Worm (Caenorhabditis elegans) whole organism, mixed stage, embryonic: ENCODE results near the gene klp-12.

Experiments used
- bed-3 ChIP-seq: fragments of 200-800 bp; sonication (Bioruptor generic); optimal IDR thresholded peaks from 3 replicates; lab custom pipeline; 2018; ENCODE audit warnings: mild to moderate bottlenecking, missing genetic modification characterization, moderate library complexity, missing compliant biosample characterization
- blmp-1 ChIP-seq: fragments of 150-350 bp; optimal IDR thresholded peaks from 2 replicates; lab custom pipeline; 2014; ENCODE audit warnings: missing biosample characterization, missing genetic modification characterization
- ceh-39 ChIP-seq: fragments of 150-350 bp; optimal IDR thresholded peaks from 2 replicates; lab custom pipeline; 2014; ENCODE audit warnings: missing biosample characterization, missing genetic modification characterization
- ceh-43 ChIP-seq: fragments of 200-800 bp; sonication (Bioruptor generic); optimal IDR thresholded peaks from 2 replicates; lab custom pipeline; 2018; ENCODE audit warnings: mild to moderate bottlenecking, missing genetic modification characterization, moderate library complexity, missing compliant biosample characterization
- ceh-83 ChIP-seq: fragments of 200-800 bp; sonication (Bioruptor generic); optimal IDR thresholded peaks from 2 replicates; lab custom pipeline; 2018; ENCODE audit warnings: mild to moderate bottlenecking, missing genetic modification characterization, missing compliant biosample characterization
- ces-1 ChIP-seq: fragments of 150-350 bp; optimal IDR thresholded peaks from 2 replicates; lab custom pipeline; 2014; ENCODE audit warnings: missing biosample characterization, missing genetic modification reagents, missing genetic modification characterization
- cnd-1 ChIP-seq: fragments of 200-800 bp; sonication (Bioruptor generic); optimal IDR thresholded peaks from 2 replicates; lab custom pipeline; 2018; ENCODE audit warnings: mild to moderate bottlenecking, missing genetic modification characterization, missing compliant biosample characterization
- drap-1 ChIP-seq: fragments of 200-800 bp; sonication (Bioruptor generic); optimal IDR thresholded peaks from 3 replicates; lab custom pipeline; 2018; ENCODE audit warnings: mild to moderate bottlenecking, missing genetic modification characterization, missing compliant biosample characterization
- elt-3 ChIP-seq: fragments of 150-350 bp; optimal IDR thresholded peaks from 2 replicates; lab custom pipeline; 2014; ENCODE audit warnings: missing biosample characterization, missing genetic modification characterization
- ham-2 ChIP-seq: fragments of 200-800 bp; sonication (Bioruptor generic); optimal IDR thresholded peaks from 2 replicates; lab custom pipeline; 2018; ENCODE audit warnings: mild to moderate bottlenecking, missing genetic modification characterization, missing compliant biosample characterization
- hlh-1 ChIP-seq: fragments of 150-350 bp; optimal IDR thresholded peaks from 2 replicates; lab custom pipeline; 2014; ENCODE audit warnings: missing biosample characterization, missing genetic modification reagents, missing genetic modification characterization
- lin-13 ChIP-seq: fragments of 150-350 bp; optimal IDR thresholded peaks from 2 replicates; lab custom pipeline; 2014; ENCODE audit warnings: missing biosample characterization, missing genetic modification characterization
- lin-32 ChIP-seq: fragments of 200-800 bp; sonication (Bioruptor generic); optimal IDR thresholded peaks from 2 replicates; lab custom pipeline; 2018; ENCODE audit warnings: mild to moderate bottlenecking, missing genetic modification characterization, missing compliant biosample characterization
- lsy-2 ChIP-seq: fragments of 150-350 bp; optimal IDR thresholded peaks from 2 replicates; lab custom pipeline; 2014; ENCODE audit warnings: missing biosample characterization, missing genetic modification characterization
- mab-5 ChIP-seq: fragments of 150-350 bp; optimal IDR thresholded peaks from 2 replicates; lab custom pipeline; 2014; ENCODE audit warnings: missing biosample characterization, missing genetic modification characterization
- mls-2 ChIP-seq: sonication (generic microtip); optimal IDR thresholded peaks from 2 replicates; lab custom pipeline; 2016; ENCODE audit warnings: mild to moderate bottlenecking, missing genetic modification characterization, moderate library complexity, missing compliant biosample characterization
- nhr-12 ChIP-seq: fragments of 150-350 bp; optimal IDR thresholded peaks from 2 replicates; lab custom pipeline; 2014; ENCODE audit warnings: missing biosample characterization, missing genetic modification characterization
- nhr-2 ChIP-seq: fragments of 150-350 bp; optimal IDR thresholded peaks from 2 replicates; lab custom pipeline; 2014; ENCODE audit warnings: missing biosample characterization, missing genetic modification characterization
- nhr-237 ChIP-seq: fragments of 150-350 bp; optimal IDR thresholded peaks from 2 replicates; lab custom pipeline; 2014; ENCODE audit warnings: missing biosample characterization, missing genetic modification characterization
- nhr-76 ChIP-seq: sonication (generic microtip); optimal IDR thresholded peaks from 2 replicates; lab custom pipeline; 2017; ENCODE audit warnings: missing biosample characterization, missing genetic modification characterization
- pha-4 ChIP-seq: fragments of 150-350 bp; optimal IDR thresholded peaks from 2 replicates; lab custom pipeline; 2018; ENCODE audit warnings: missing biosample characterization, missing genetic modification reagents, missing genetic modification characterization
- sem-2 ChIP-seq: fragments of 200-800 bp; sonication (Bioruptor generic); optimal IDR thresholded peaks from 2 replicates; lab custom pipeline; 2018; ENCODE audit warnings: mild to moderate bottlenecking, missing genetic modification characterization, missing compliant biosample characterization
- snpc-4 ChIP-seq: fragments of 150-350 bp; optimal IDR thresholded peaks from 2 replicates; lab custom pipeline; 2014; ENCODE audit warnings: missing biosample characterization, missing genetic modification characterization
- sptf-1 ChIP-seq: sonication (generic microtip); optimal IDR thresholded peaks from 2 replicates; lab custom pipeline; 2017; ENCODE audit warnings: mild to moderate bottlenecking, missing genetic modification characterization, moderate library complexity, missing compliant biosample characterization
- tbx-8 ChIP-seq: fragments of 200-800 bp; sonication (Bioruptor generic); optimal IDR thresholded peaks from 2 replicates; lab custom pipeline; 2018; ENCODE audit warnings: mild to moderate bottlenecking, missing genetic modification characterization, moderate library complexity, missing compliant biosample characterization
- unc-120 ChIP-seq: sonication (generic microtip); optimal IDR thresholded peaks from 2 replicates; lab custom pipeline; 2017; ENCODE audit warnings: missing genetic modification characterization, missing compliant biosample characterization; ENCODE audit not compliant: poor library complexity, severe bottlenecking
- unc-39 ChIP-seq: fragments of 150-350 bp; optimal IDR thresholded peaks from 2 replicates; lab custom pipeline; 2014; ENCODE audit warnings: missing biosample characterization, missing genetic modification characterization
- unc-62 ChIP-seq: fragments of 150-350 bp; optimal IDR thresholded peaks from 2 replicates; lab custom pipeline; 2014; ENCODE audit warnings: missing biosample characterization, missing genetic modification reagents, missing genetic modification characterization
- zip-8 ChIP-seq: fragments of 150-350 bp; optimal IDR thresholded peaks from 2 replicates; lab custom pipeline; 2014; ENCODE audit warnings: missing biosample characterization, missing genetic modification characterization
- ztf-11 ChIP-seq: fragments of 150-350 bp; optimal IDR thresholded peaks from 2 replicates; lab custom pipeline; 2014; ENCODE audit warnings: missing biosample characterization, missing genetic modification characterization

klp-12 gene

DNA sequence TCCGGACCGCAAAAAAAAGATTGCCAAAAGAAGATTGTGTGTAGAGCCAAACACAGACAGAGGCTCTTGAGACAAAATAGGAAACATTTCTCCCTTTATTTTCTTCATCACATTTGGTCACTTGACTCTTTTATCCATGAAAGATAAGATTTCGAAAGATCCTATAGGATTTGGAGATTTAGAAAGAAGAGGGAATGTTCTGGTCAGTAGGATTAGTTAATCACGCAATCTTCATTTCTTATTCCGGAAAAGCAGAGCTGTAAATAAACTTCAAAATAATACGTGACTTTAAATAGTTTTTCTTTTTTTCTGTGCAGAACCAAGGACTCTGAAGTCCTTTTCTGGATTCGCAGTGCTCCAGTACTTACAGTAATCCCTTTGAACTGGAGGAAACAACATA is 12.4 kb downstream of the klp-12 start:
- TF ChIP-seq bed-3 (no peak), pha-4 (tag; lab: Kevin White, UChicago) (no peak), nhr-2 (tag; lab: Kevin White, UChicago) (no peak), lsy-2 (tag; lab: Kevin White, UChicago) (no peak), nhr-12 (tag; lab: Kevin White, UChicago) (no peak), ceh-39 (no peak), zip-8 (tag; lab: Kevin White, UChicago) (no peak), hlh-1 (tag; lab: Kevin White, UChicago) (no peak), tbx-8 (no peak), sem-2 (GFP tag; lab: Kevin White, UChicago) (no peak), ham-2 (no peak), snpc-4 (tag; lab: Kevin White, UChicago) (no peak)
- TF ChIP-seq, all 35 proteins: peak for 0

DNA sequence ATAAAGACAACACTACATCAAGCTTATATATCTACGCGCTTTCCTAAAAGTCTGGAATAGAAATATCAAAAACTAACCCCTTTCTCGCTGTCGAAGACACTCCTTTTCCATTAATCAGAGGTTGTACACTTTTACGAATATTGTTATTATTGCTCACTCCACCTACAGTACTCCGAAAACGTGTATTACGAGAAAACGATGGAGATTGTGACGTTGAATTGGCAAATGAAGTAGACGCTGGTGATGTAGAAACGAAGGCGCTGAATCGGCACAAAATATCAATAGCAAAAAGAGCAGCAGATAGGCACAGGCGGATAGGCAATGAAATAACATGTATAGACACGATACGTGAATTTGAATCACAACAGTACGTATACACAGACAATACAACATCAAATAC is 15.4 kb downstream of the klp-12 start:
- no peak for TF ChIP-seq ceh-83 (GFP tag; lab: Kevin White, UChicago)
- TF ChIP-seq tbx-8: no peak

DNA sequence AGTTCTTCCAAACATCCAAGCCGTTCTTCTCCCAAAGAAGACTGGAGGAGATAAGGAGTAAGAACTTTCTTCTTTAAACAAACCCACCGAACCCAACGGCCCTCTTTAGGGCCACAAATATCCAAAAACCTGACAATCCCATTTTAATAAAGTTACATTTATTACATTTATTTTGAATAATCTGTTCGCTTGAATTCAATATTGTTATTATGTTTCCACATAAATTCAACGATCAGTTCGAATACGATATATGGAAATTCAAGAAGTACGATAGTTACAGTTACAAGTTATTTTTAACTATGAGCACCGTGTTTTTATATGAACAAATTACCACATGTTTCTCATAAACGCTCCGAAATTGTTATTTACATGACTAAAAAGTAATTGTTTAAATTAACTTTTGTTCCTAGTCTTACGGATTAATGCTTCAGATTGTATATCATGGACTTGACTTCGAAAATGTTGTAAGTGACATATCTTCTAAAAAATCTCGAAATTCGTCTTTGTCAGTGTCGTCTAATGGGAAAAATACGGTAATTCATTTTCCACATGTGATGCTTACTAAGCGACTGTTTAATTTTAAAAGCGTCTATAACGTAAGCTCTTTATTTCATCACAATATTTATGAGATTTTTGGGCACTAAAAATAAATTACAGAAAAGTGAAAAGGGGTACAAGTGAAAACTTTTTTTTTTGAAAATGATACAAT is 18.8 kb downstream of the klp-12 start:
- TF ChIP-seq pha-4 (tag; lab: Kevin White, UChicago) (no peak), cnd-1 (tag; lab: Kevin White, UChicago) (no peak), ceh-43 (GFP tag; lab: Kevin White, UChicago) (no peak), nhr-2 (tag; lab: Kevin White, UChicago) (no peak), sptf-1 (no peak), lin-32 (GFP tag; lab: Kevin White, UChicago) (no peak), unc-62 (GFP tag; lab: Kevin White, UChicago) (no peak), nhr-237 (tag; lab: Kevin White, UChicago) (no peak), snpc-4 (tag; lab: Kevin White, UChicago) (no peak), ceh-83 (GFP tag; lab: Kevin White, UChicago) (no peak), unc-39 (no peak), ham-2 (no peak), blmp-1 (no peak), drap-1 (GFP tag; lab: Kevin White, UChicago) (no peak), nhr-76 (no peak), ceh-39 (no peak), ztf-11 (no peak)

DNA sequence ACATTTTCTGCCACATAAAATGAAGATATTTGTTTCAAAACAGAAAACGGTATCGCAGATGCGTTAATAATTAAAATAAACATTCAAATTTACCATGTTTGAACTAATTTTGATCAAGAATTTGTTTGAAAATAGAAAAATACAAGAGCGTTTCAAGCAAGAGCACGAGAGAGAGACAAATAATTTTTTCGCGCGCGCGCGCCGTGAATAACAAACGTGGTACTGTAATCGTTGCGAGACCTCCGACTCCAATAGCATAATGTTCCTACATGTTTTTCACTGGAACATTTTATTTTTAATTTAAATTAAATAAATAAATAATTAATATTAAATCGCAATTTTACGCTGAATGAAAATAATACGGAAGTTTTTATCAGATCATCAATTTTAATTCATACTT is 22.6 kb downstream of the klp-12 start, which contains the start of gene F54E12.2:
Gene F54E12.2, minus strand, starts transcription at position 164 of the 400 bp plus-strand sequence.
- TF ChIP-seq ces-1 (GFP tag; lab: Kevin White, UChicago) (no peak), nhr-2 (tag; lab: Kevin White, UChicago) (no peak), lin-13 (tag; lab: Kevin White, UChicago) (no peak), mls-2 (tag; lab: Kevin White, UChicago) (no peak), mab-5 (tag; lab: Kevin White, UChicago) (no peak), ceh-39 (no peak), nhr-76 (no peak), drap-1 (GFP tag; lab: Kevin White, UChicago) (no peak)

DNA sequence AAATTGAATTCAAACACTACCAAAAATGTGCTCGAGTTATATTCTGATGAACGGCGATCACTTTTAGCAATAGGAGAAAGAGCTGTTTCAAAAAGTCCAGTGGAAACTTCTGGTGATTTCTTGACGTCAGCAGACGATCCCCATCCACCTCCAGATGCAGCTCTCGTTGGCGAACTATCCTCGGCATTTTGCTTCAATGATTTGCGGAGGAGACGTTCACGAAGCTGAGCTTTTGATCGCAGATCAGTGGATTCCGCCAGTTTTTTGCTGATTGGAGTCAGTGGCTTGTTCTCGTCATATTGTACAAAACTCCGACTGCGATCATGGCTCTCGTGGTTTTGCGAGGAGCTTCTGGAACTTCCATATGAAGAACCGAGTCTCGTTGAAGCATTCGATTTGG is 23.5 kb downstream of the klp-12 start:
- TF ChIP-seq mls-2 (tag; lab: Kevin White, UChicago): no peak
- no peak for TF ChIP-seq unc-120 (tag; lab: Kevin White, UChicago)
- TF ChIP-seq unc-39: no peak
- no peak for TF ChIP-seq bed-3
- TF ChIP-seq ceh-43 (GFP tag; lab: Kevin White, UChicago): no peak
- no peak for TF ChIP-seq nhr-76
- no peak for TF ChIP-seq nhr-237 (tag; lab: Kevin White, UChicago)
- TF ChIP-seq unc-62 (GFP tag; lab: Kevin White, UChicago): no peak
- TF ChIP-seq cnd-1 (tag; lab: Kevin White, UChicago): no peak
- no peak for TF ChIP-seq elt-3 (tag; lab: Kevin White, UChicago)
- no peak for TF ChIP-seq ces-1 (GFP tag; lab: Kevin White, UChicago)
- no peak for TF ChIP-seq lin-13 (tag; lab: Kevin White, UChicago)
- TF ChIP-seq, all 35 proteins: peak for 0
